Worm (Caenorhabditis elegans): Measurements from ENCODE around the gene unc-79.

DNA sequence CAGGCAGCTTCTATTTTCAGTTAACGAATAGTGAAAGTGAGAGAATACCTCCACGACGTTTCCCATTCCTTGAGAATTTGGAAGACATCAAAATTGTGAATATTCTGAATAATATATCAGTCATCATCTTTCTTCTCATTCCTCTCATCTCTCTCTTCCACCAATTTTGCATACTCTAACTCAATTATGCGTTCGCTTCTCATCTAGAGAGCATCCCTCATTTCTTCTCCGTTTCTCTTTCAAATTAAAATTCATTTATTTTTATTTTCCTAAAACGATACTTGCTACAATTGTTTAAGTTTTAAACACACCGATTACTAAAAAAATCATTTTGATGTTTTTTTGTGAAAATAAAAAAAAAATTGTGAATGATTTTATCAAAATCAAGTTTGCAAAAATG, 36.7 kb downstream of the unc-79 start:
- TF ChIP-seq elt-3 (tag; optimal IDR thresholded peaks at IDR 0.05) (no peak), ztf-11 (tag; optimal IDR thresholded peaks at IDR 0.05) (no peak), skn-1 (tag; optimal IDR thresholded peaks at IDR 0.05) (no peak), nhr-25 (tag; optimal IDR thresholded peaks at IDR 0.05) (no peak), alr-1 (tag; optimal IDR thresholded peaks at IDR 0.05) (no peak), lin-11 (tag; optimal IDR thresholded peaks at IDR 0.05) (no peak), nhr-12 (tag; optimal IDR thresholded peaks at IDR 0.05) (no peak), F13H6.1 (tag; optimal IDR thresholded peaks at IDR 0.05) (no peak)
